Fruit fly (Drosophila melanogaster): Measurements from ENCODE around the gene jus.

dm6 chr3R:29130902-29131621 is 63.7 kb downstream of the jus start, which contains the start of the genes dgt6 and Vha100-1:
- TF ChIP-seq Crg-1 (GFP tag; optimal IDR thresholded peaks at IDR 0.05) (no peak), CG5204 (GFP tag; optimal IDR thresholded peaks at IDR 0.05) (no peak), pad (GFP tag; optimal IDR thresholded peaks at IDR 0.05) (peak; percentile 24), Mnt (GFP tag; optimal IDR thresholded peaks at IDR 0.05) (peak; percentile 10)
